Fruit fly (Drosophila melanogaster) whole organism, embryonic: Measurements from ENCODE around the gene D.

Source experiments
- ATbp ChIP-seq: fragments of 200-800 bp; sonication (Bioruptor generic); optimal IDR thresholded peaks from 2 replicates; lab custom pipeline; 2017; ENCODE audit warnings: missing biosample characterization, mild to moderate bottlenecking, missing genetic modification characterization, missing genetic modification reagents
- Awh ChIP-seq: fragments of 200-800 bp; sonication (Bioruptor generic); IDR thresholded peaks from 2 replicates; pipeline ENCODE4, ENCODE4 v1.3.6; 2022; ENCODE audit warnings: missing biosample characterization, missing genetic modification characterization
- Blimp-1 ChIP-seq: fragments of 200-800 bp; sonication (Bioruptor generic); optimal IDR thresholded peaks from 3 replicates; lab custom pipeline; 2018; ENCODE audit warnings: missing biosample characterization, missing genetic modification characterization, mild to moderate bottlenecking, moderate library complexity, missing genetic modification reagents
- Bteb2 ChIP-seq: fragments of 200-800 bp; sonication (Bioruptor generic); optimal IDR thresholded peaks from 2 replicates; lab custom pipeline; 2016; ENCODE audit warnings: missing biosample characterization, missing genetic modification characterization
- CG10431 ChIP-seq: fragments of 200-800 bp; sonication (Bioruptor generic); optimal IDR thresholded peaks from 3 replicates; lab custom pipeline; 2018; ENCODE audit warnings: missing biosample characterization, mild to moderate bottlenecking, missing genetic modification characterization
- CG10543 ChIP-seq: fragments of 200-800 bp; sonication (Bioruptor generic); optimal IDR thresholded peaks from 3 replicates; lab custom pipeline; 2017; ENCODE audit warnings: missing biosample characterization, mild to moderate bottlenecking, missing genetic modification characterization, moderate library complexity
- CG11085 ChIP-seq: fragments of 200-800 bp; sonication (Bioruptor generic); IDR thresholded peaks from 2 replicates; pipeline ENCODE4 v1.3.6; 2022; ENCODE audit warnings: missing biosample characterization, missing genetic modification characterization
- CG1603 ChIP-seq: fragments of 200-800 bp; sonication (Bioruptor generic); optimal IDR thresholded peaks from 2 replicates; lab custom pipeline; 2019; ENCODE audit warnings: missing biosample characterization, mild to moderate bottlenecking, missing genetic modification characterization, moderate library complexity
- CG17186 ChIP-seq: fragments of 200-800 bp; sonication (Bioruptor generic); optimal IDR thresholded peaks from 3 replicates; lab custom pipeline; 2017; ENCODE audit warnings: missing biosample characterization, missing genetic modification reagents, missing genetic modification characterization
- CG31441 ChIP-seq: fragments of 200-800 bp; sonication (Bioruptor generic); IDR thresholded peaks from 2 replicates; pipeline ENCODE4 v1.3.6; 2022; ENCODE audit warnings: missing biosample characterization, missing genetic modification characterization
- CG3163 ChIP-seq: fragments of 200-800 bp; sonication (Bioruptor generic); optimal IDR thresholded peaks from 3 replicates; lab custom pipeline; 2016; ENCODE audit warnings: missing biosample characterization, missing genetic modification characterization
- CG32532 ChIP-seq: fragments of 200-800 bp; sonication (Bioruptor generic); IDR thresholded peaks from 2 replicates; pipeline ENCODE4 v1.3.6; 2022; ENCODE audit warnings: missing biosample characterization, missing genetic modification characterization
- CG3726 ChIP-seq: fragments of 200-800 bp; sonication (Bioruptor generic); IDR thresholded peaks from 3 replicates; pipeline ENCODE4, ENCODE4 v1.3.6; 2022; ENCODE audit warnings: missing biosample characterization, missing genetic modification characterization
- CG4282 ChIP-seq: fragments of 200-800 bp; sonication (Bioruptor generic); optimal IDR thresholded peaks from 2 replicates; lab custom pipeline; 2016; ENCODE audit warnings: missing biosample characterization, missing genetic modification characterization
- CG4424 ChIP-seq: fragments of 200-800 bp; sonication (Bioruptor generic); optimal IDR thresholded peaks from 3 replicates; lab custom pipeline; 2016; ENCODE audit warnings: missing biosample characterization, missing genetic modification characterization
- CG6813 ChIP-seq: fragments of 200-800 bp; sonication (Bioruptor generic); optimal IDR thresholded peaks from 2 replicates; lab custom pipeline; 2017; ENCODE audit warnings: missing biosample characterization, missing genetic modification characterization, mild to moderate bottlenecking, moderate library complexity, missing genetic modification reagents
- CG7271 ChIP-seq: fragments of 200-800 bp; sonication (Bioruptor generic); optimal IDR thresholded peaks from 2 replicates; lab custom pipeline; 2018; ENCODE audit warnings: missing biosample characterization, mild to moderate bottlenecking, missing genetic modification characterization, moderate library complexity
- CG7556 ChIP-seq: fragments of 200-800 bp; sonication (Bioruptor generic); optimal IDR thresholded peaks from 2 replicates; lab custom pipeline; 2017; ENCODE audit warnings: missing biosample characterization, mild to moderate bottlenecking, missing genetic modification characterization
- CG7839 ChIP-seq: fragments of 200-800 bp; sonication (Bioruptor generic); optimal IDR thresholded peaks from 3 replicates; lab custom pipeline; 2018; ENCODE audit warnings: missing biosample characterization, mild to moderate bottlenecking, missing genetic modification characterization, moderate library complexity
- CG7963 ChIP-seq: fragments of 200-800 bp; sonication (Bioruptor generic); IDR thresholded peaks from 3 replicates; pipeline ENCODE4 v1.3.6; 2022; ENCODE audit warnings: missing biosample characterization, missing genetic modification characterization; ENCODE audit not compliant: partially characterized antibody
- CG8089 ChIP-seq: fragments of 200-800 bp; sonication (Bioruptor generic); optimal IDR thresholded peaks from 3 replicates; lab custom pipeline; 2016; ENCODE audit warnings: missing biosample characterization, missing genetic modification characterization
- CG9727 ChIP-seq: fragments of 200-800 bp; sonication (Bioruptor generic); optimal IDR thresholded peaks from 3 replicates; lab custom pipeline; 2017; ENCODE audit warnings: missing biosample characterization, mild to moderate bottlenecking, missing genetic modification characterization
- Camta ChIP-seq: fragments of 200-800 bp; sonication (Bioruptor generic); optimal IDR thresholded peaks from 2 replicates; lab custom pipeline; 2016; ENCODE audit warnings: missing biosample characterization, missing genetic modification characterization
- Ets97D ChIP-seq: fragments of 200-800 bp; sonication (Bioruptor generic); optimal IDR thresholded peaks from 3 replicates; lab custom pipeline; 2016; ENCODE audit warnings: missing biosample characterization, missing genetic modification characterization
- H2.0 ChIP-seq: fragments of 200-800 bp; sonication (Bioruptor generic); IDR thresholded peaks from 2 replicates; pipeline ENCODE4 v1.3.6; 2022; ENCODE audit warnings: missing biosample characterization, missing genetic modification characterization
- HmgZ ChIP-seq: fragments of 200-800 bp; sonication (Bioruptor generic); optimal IDR thresholded peaks from 2 replicates; lab custom pipeline; 2018; ENCODE audit warnings: missing biosample characterization, mild to moderate bottlenecking, missing genetic modification characterization
- MBD-R2 ChIP-seq: fragments of 200-800 bp; sonication (Bioruptor generic); IDR thresholded peaks from 2 replicates; pipeline ENCODE4 v1.3.6; 2022; ENCODE audit warnings: missing biosample characterization, missing genetic modification characterization
- Pdp1 ChIP-seq, 2 experiments: fragments of 200-800 bp; sonication (Bioruptor generic); optimal IDR thresholded peaks; 3 replicates each; lab custom pipeline; 2016; ENCODE audit warnings: missing biosample characterization in 2 of 2, missing genetic modification characterization in 2 of 2, mild to moderate bottlenecking in 1 of 2, moderate library complexity in 1 of 2
- Spps ChIP-seq: fragments of 200-800 bp; sonication (Bioruptor generic); optimal IDR thresholded peaks from 2 replicates; lab custom pipeline; 2018; ENCODE audit warnings: missing biosample characterization, mild to moderate bottlenecking, missing genetic modification characterization
- bigmax ChIP-seq: fragments of 200-800 bp; sonication (Bioruptor generic); optimal IDR thresholded peaks from 2 replicates; lab custom pipeline; 2018; ENCODE audit warnings: missing biosample characterization, mild to moderate bottlenecking, missing genetic modification characterization
- bowl ChIP-seq: fragments of 200-800 bp; sonication (Bioruptor generic); IDR thresholded peaks from 2 replicates; pipeline ENCODE4 v1.3.6; 2022; ENCODE audit warnings: missing biosample characterization, missing genetic modification characterization
- caup ChIP-seq: fragments of 200-800 bp; sonication (Bioruptor generic); optimal IDR thresholded peaks from 3 replicates; lab custom pipeline; 2017; ENCODE audit warnings: missing biosample characterization, mild to moderate bottlenecking, missing genetic modification characterization, moderate library complexity; ENCODE audit not compliant: severe bottlenecking
- corto ChIP-seq: fragments of 200-800 bp; sonication (Bioruptor generic); optimal IDR thresholded peaks from 2 replicates; lab custom pipeline; 2016; ENCODE audit warnings: missing biosample characterization, mild to moderate bottlenecking, missing genetic modification characterization, moderate library complexity
- crc ChIP-seq: fragments of 200-800 bp; sonication (Bioruptor generic); optimal IDR thresholded peaks from 2 replicates; lab custom pipeline; 2016; ENCODE audit warnings: missing biosample characterization, missing genetic modification characterization
- ewg ChIP-seq: fragments of 200-800 bp; sonication (Bioruptor generic); optimal IDR thresholded peaks from 3 replicates; lab custom pipeline; 2017; ENCODE audit warnings: mild to moderate bottlenecking, missing biosample characterization, missing genetic modification reagents, missing genetic modification characterization
- fd3F ChIP-seq: fragments of 200-800 bp; sonication (Bioruptor generic); optimal IDR thresholded peaks from 2 replicates; lab custom pipeline; 2018; ENCODE audit warnings: missing biosample characterization, mild to moderate bottlenecking, missing genetic modification characterization, moderate library complexity
- gcm2 ChIP-seq: fragments of 200-800 bp; sonication (Bioruptor generic); optimal IDR thresholded peaks from 2 replicates; lab custom pipeline; 2016; ENCODE audit warnings: missing biosample characterization, missing genetic modification characterization
- lola ChIP-seq, 3 experiments: fragments of >200 bp in 2 of 3; fragments of 200-800 bp in 1 of 3; sonication (Bioruptor generic) in 1 of 3; optimal IDR thresholded peaks; 2 replicates each; lab custom pipeline; 2017 to 2019; ENCODE audit warnings: missing biosample characterization in 3 of 3, missing genetic modification characterization in 3 of 3, mild to moderate bottlenecking in 1 of 3, moderate library complexity in 1 of 3
- mam ChIP-seq: fragments of 200-800 bp; sonication (Bioruptor generic); optimal IDR thresholded peaks from 3 replicates; lab custom pipeline; 2016; ENCODE audit warnings: missing biosample characterization, missing genetic modification characterization
- nau ChIP-seq: fragments of 200-800 bp; sonication (Bioruptor generic); optimal IDR thresholded peaks from 3 replicates; lab custom pipeline; 2017; ENCODE audit warnings: missing biosample characterization, mild to moderate bottlenecking, missing genetic modification characterization, missing genetic modification reagents
- pan ChIP-seq, 4 experiments: fragments of >200 bp in 3 of 4; fragments of 200-800 bp in 1 of 4; sonication (Bioruptor generic) in 1 of 4; optimal IDR thresholded peaks in 3 of 4; IDR thresholded peaks in 1 of 4; 2 replicates each; pipeline versions ENCODE4 v1.3.6 to Lab custom; 2017 to 2022; ENCODE audit warnings: missing biosample characterization in 2 of 4, missing genetic modification characterization in 2 of 4, mixed read lengths in 1 of 4
- sc ChIP-seq, 3 experiments: fragments of >200 bp in 2 of 3; fragments of 200-800 bp in 1 of 3; sonication (Bioruptor generic) in 1 of 3; optimal IDR thresholded peaks; 2 replicates in 2 of 3; 3 replicates in 1 of 3; lab custom pipeline; 2017; ENCODE audit warnings: mild to moderate bottlenecking in 1 of 3, missing biosample characterization in 1 of 3, missing genetic modification characterization in 1 of 3, missing genetic modification reagents in 1 of 3
- slp2 ChIP-seq: fragments of 200-800 bp; sonication (Bioruptor generic); optimal IDR thresholded peaks from 2 replicates; lab custom pipeline; 2016; ENCODE audit warnings: missing biosample characterization, missing genetic modification characterization
- tup ChIP-seq: fragments of 200-800 bp; sonication (Bioruptor generic); optimal IDR thresholded peaks from 2 replicates; lab custom pipeline; 2016; ENCODE audit warnings: missing biosample characterization, mild to moderate bottlenecking, missing genetic modification characterization, moderate library complexity
- tx ChIP-seq: fragments of 200-800 bp; sonication (Bioruptor generic); optimal IDR thresholded peaks from 2 replicates; lab custom pipeline; 2016; ENCODE audit warnings: missing biosample characterization, missing genetic modification characterization
- unpg ChIP-seq: fragments of 200-800 bp; sonication (Bioruptor generic); optimal IDR thresholded peaks from 3 replicates; lab custom pipeline; 2018; ENCODE audit warnings: missing biosample characterization, mild to moderate bottlenecking, missing genetic modification characterization, moderate library complexity
- vfl ChIP-seq: fragments of 200-800 bp; sonication (Bioruptor generic); optimal IDR thresholded peaks from 2 replicates; lab custom pipeline; 2016; ENCODE audit warnings: missing biosample characterization, missing genetic modification characterization
- vnd ChIP-seq: fragments of 200-800 bp; sonication (Bioruptor generic); IDR thresholded peaks from 3 replicates; pipeline ENCODE4 v1.3.6; 2022; ENCODE audit warnings: missing biosample characterization, missing genetic modification characterization; ENCODE audit not compliant: partially characterized antibody
- wdn ChIP-seq: fragments of 200-800 bp; sonication (Bioruptor generic); IDR thresholded peaks from 2 replicates; pipeline ENCODE4 v1.3.6; 2022; ENCODE audit warnings: missing biosample characterization, missing genetic modification characterization

The D gene

dm6 chr3L:14146386-14146785 is 32.0 kb downstream of the D start (continued):
- TF ChIP-seq ATbp (GFP tag; lab: Kevin White, UChicago) (peak; percentile 37), sc (optimal IDR thresholded peaks at IDR 0.05; lab: Kevin White, UChicago) (no peak), sc (GFP tag; optimal IDR thresholded peaks at IDR 0.05; lab: Kevin White, UChicago) (no peak), CG4282 (GFP tag; lab: Kevin White, UChicago) (no peak), unpg (GFP tag; lab: Kevin White, UChicago) (peak; percentile 26), H2.0 (GFP tag; lab: Robert Waterston, UW) (no peak), CG10431 (no peak), HmgZ (tag; lab: Kevin White, UChicago) (no peak), Bteb2 (GFP tag; lab: Kevin White, UChicago) (no peak), slp2 (GFP tag; lab: Kevin White, UChicago) (no peak), CG11085 (GFP tag; lab: Robert Waterston, UW) (no peak), ewg (GFP tag; lab: Kevin White, UChicago) (no peak), Pdp1 (GFP tag; optimal IDR thresholded peaks at IDR 0.05; lab: Kevin White, UChicago) (no peak), Camta (GFP tag; lab: Kevin White, UChicago) (no peak), CG1603 (tag; lab: Kevin White, UChicago) (peak; percentile 19), vfl (no peak), caup (GFP tag; lab: Kevin White, UChicago) (no peak), nau (GFP tag; lab: Kevin White, UChicago) (no peak), CG10543 (no peak), CG7271 (no peak), corto (GFP tag; lab: Kevin White, UChicago) (no peak), CG3163 (no peak), Awh (GFP tag; lab: Robert Waterston, UW) (no peak), CG7556 (GFP tag; lab: Kevin White, UChicago) (no peak), mam (no peak), CG6813 (GFP tag; lab: Kevin White, UChicago) (no peak), CG3726 (no peak), CG31441 (GFP tag; lab: Robert Waterston, UW) (peak; percentile 38; the same call in 1 of the 2 replicates), CG8089 (GFP tag; lab: Kevin White, UChicago) (no peak), bowl (GFP tag; lab: Robert Waterston, UW) (no peak), tx (GFP tag; lab: Kevin White, UChicago) (no peak), crc (GFP tag; lab: Kevin White, UChicago) (no peak), CG32532 (GFP tag; lab: Robert Waterston, UW) (no peak), wdn (GFP tag; lab: Robert Waterston, UW) (no peak), MBD-R2 (GFP tag; lab: Robert Waterston, UW) (no peak), vnd (GFP tag; lab: Robert Waterston, UW) (no peak), bigmax (GFP tag; lab: Kevin White, UChicago) (no peak), CG4424 (peak; percentile 13), Ets97D (GFP tag; lab: Kevin White, UChicago) (no peak), Spps (tag; lab: Kevin White, UChicago) (peak; percentile 10), pan (optimal IDR thresholded peaks at IDR 0.05; lab: Kevin White, UChicago) (no peak), pan (GFP tag; optimal IDR thresholded peaks at IDR 0.05 in 1 of 2, IDR thresholded peaks at IDR 0.05 in 1 of 2) (no peak), CG7839 (tag; lab: Kevin White, UChicago) (peak; percentile 41), lola (GFP tag; optimal IDR thresholded peaks at IDR 0.05; lab: Kevin White, UChicago) (peak in 1 of 3 experiments; percentile 56), tup (GFP tag; lab: Kevin White, UChicago) (no peak), CG17186 (GFP tag; lab: Kevin White, UChicago) (no peak), CG7963 (GFP tag; lab: Robert Waterston, UW) (no peak), CG9727 (peak; percentile 5), Blimp-1 (GFP tag; lab: Kevin White, UChicago) (peak; percentile 61), fd3F (GFP tag; lab: Kevin White, UChicago) (no peak), gcm2 (GFP tag; lab: Kevin White, UChicago) (no peak)
